Worm (Caenorhabditis elegans) whole organism, midembryonic: Measurements from ENCODE around the gene acr-10.

Experiments used
- cog-1 ChIP-seq: sonication (generic microtip); optimal IDR thresholded peaks from 2 replicates; lab custom pipeline; 2016; ENCODE audit warnings: missing genetic modification characterization, missing compliant biosample characterization
- med-1 ChIP-seq: sonication (generic microtip); optimal IDR thresholded peaks from 2 replicates; lab custom pipeline; 2017; ENCODE audit warnings: missing genetic modification characterization, mild to moderate bottlenecking, missing compliant biosample characterization, antibody characterized with exemption, missing genetic modification reagents; ENCODE audit not compliant: insufficient read depth
- ref-1 ChIP-seq: fragments of 200-800 bp; sonication (Bioruptor generic); conservative IDR thresholded peaks from 2 replicates; pipeline ENCODE4 v1.3.6; 2022; ENCODE audit warnings: missing genetic modification reagents, missing genetic modification characterization, missing compliant biosample characterization
- ztf-23 ChIP-seq: fragments of 200-800 bp; sonication (Bioruptor generic); IDR thresholded peaks from 2 replicates; pipeline ENCODE4 v1.3.6; 2022; ENCODE audit warnings: missing genetic modification reagents, missing genetic modification characterization, missing compliant biosample characterization
- ztf-29 ChIP-seq: fragments of 200-800 bp; sonication (Bioruptor generic); IDR thresholded peaks from 2 replicates; pipeline ENCODE4 v1.3.6; 2022; ENCODE audit warnings: missing genetic modification reagents, missing genetic modification characterization, missing compliant biosample characterization

DNA sequence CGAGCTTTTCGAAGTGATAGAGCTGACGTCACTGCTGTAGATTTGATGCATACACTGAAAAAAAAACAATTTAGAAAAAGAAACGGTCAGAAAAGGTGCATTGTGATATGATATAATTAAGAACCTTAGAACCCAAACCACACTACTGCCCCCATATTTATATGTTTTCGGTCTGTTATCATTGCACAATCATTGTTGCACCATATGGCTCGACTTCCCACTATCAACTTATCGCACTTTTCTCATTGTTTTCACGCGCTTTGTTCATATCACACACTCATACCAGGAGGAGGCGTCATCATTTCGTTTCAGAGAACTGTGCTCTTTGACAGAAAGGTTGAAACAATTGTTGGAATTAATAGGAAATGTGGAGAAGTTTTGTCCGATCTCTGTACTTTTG lies 13.1 kb upstream of the acr-10 start:
- TF ChIP-seq ref-1 (GFP tag; lab: Robert Waterston, UW) (no peak), cog-1 (tag; lab: Kevin White, UChicago) (no peak), med-1 (no peak), ztf-23 (GFP tag; lab: Robert Waterston, UW) (no peak), ztf-29 (GFP tag; lab: Robert Waterston, UW) (no peak)
